Worm (Caenorhabditis elegans): Measurements from ENCODE around the gene C25G4.7.

Gene C25G4.7

ce11 chrIV:12443936-12444335 is 12.8 kb upstream of the C25G4.7 start, which contains the start of gene C25G4.2:
Gene C25G4.2, minus strand, starts transcription at chrIV:12444035.
- TF ChIP-seq mec-3 (tag; optimal IDR thresholded peaks at IDR 0.05; ENCODE audit: borderline replicate concordance), result no peak
- no peak for TF ChIP-seq ceh-34 (tag; optimal IDR thresholded peaks at IDR 0.05)
- no peak for TF ChIP-seq ceh-48 (tag; optimal IDR thresholded peaks at IDR 0.05)
- no peak for TF ChIP-seq ceh-22 (tag; optimal IDR thresholded peaks at IDR 0.05)
- no peak for TF ChIP-seq ceh-9 (tag; optimal IDR thresholded peaks at IDR 0.05)
- no peak for TF ChIP-seq pat-9 (tag; optimal IDR thresholded peaks at IDR 0.05)
- TF ChIP-seq F13H6.1 (tag; optimal IDR thresholded peaks at IDR 0.05), result no peak
- no peak for TF ChIP-seq pha-4 (tag; optimal IDR thresholded peaks at IDR 0.05)
- TF ChIP-seq syd-9 (tag; optimal IDR thresholded peaks at IDR 0.05), result no peak
- no peak for TF ChIP-seq ceh-18 (tag; optimal IDR thresholded peaks at IDR 0.05)
- TF ChIP-seq T23F11.4 (GFP tag; optimal IDR thresholded peaks at IDR 0.05), result no peak
- TF ChIP-seq pax-1 (tag; optimal IDR thresholded peaks at IDR 0.05), result no peak
- no peak for TF ChIP-seq ceh-24 (tag; optimal IDR thresholded peaks at IDR 0.05)
- TF ChIP-seq ceh-19 (GFP tag; optimal IDR thresholded peaks at IDR 0.05), result no peak

DNA sequence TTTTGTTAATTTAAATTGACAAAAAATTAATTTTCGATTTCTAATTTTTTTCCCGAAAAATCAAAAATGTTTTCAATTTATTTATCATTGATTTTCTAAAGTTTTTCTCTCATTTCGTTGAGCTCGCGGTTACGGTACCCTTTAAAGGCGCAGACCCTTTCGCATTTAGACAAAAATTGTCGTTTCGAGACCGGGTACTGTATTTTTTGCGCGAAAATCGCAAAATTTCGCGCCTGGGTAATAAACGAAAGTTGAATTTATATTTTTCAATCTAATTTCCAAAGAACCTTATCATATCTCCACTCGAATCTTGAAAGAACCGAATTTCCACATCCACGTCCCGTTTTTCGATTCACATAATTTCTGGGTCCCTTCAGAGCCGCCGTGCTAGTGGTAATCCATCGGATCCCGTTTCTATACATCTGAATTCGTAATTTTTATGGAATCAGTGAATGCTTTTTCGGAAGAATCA is 11.2 kb upstream of the C25G4.7 start, which contains the start of gene C25G4.3:
TSS of gene C25G4.3 (minus strand) at position 422 of the 472 bp plus-strand sequence.
- TF ChIP-seq elt-4 (tag; optimal IDR thresholded peaks at IDR 0.05) (no peak), hlh-13 (GFP tag; optimal IDR thresholded peaks at IDR 0.05) (no peak), lim-6 (tag; optimal IDR thresholded peaks at IDR 0.05) (no peak), pqm-1 (tag; optimal IDR thresholded peaks at IDR 0.05) (no peak), eyg-1 (tag; optimal IDR thresholded peaks at IDR 0.05) (no peak), fkh-10 (GFP tag; optimal IDR thresholded peaks at IDR 0.05) (no peak), pax-1 (tag; optimal IDR thresholded peaks at IDR 0.05) (no peak)

DNA sequence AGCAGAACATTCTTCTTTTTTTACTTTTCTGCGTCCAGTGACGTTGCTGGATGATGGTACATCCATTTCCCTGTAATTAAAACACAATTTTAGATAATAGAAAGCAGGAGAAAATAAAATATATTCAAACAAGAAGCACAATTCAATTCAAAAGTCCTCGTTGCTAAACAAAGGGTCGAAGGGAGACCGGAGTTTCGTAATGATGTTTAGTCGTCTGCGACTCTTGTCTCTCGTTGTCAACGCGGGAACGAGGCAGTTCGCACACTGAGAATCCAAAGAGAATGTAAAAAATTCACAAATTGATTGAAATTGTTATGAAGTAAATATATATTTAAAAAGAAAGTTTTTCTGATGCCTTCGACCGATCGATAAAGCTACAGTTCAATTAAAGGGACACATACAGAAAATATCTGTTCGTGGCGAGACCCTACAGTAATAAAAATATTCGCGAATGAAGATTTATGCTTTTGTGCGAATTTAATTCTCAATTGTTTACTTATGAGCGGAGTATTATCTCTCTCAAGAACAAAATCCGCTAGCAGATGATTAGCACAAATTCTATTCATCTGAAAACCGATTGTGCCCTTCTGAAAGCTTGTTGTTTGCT is 5.4 kb upstream of the C25G4.7 start, which contains the start of gene dpy-26:
TSS of gene dpy-26 (minus strand) at position 111 of the 607 bp plus-strand sequence.
- TF ChIP-seq ceh-31 (tag; optimal IDR thresholded peaks at IDR 0.05) (no peak), sox-2 (GFP tag; IDR thresholded peaks at IDR 0.05) (no peak), nhr-232 (tag; optimal IDR thresholded peaks at IDR 0.05) (no peak), nfya-1 (tag; optimal IDR thresholded peaks at IDR 0.05) (peak; percentile 27), unc-42 (tag; optimal IDR thresholded peaks at IDR 0.05) (peak; percentile 55), hlh-13 (GFP tag; optimal IDR thresholded peaks at IDR 0.05) (no peak), ceh-14 (tag; optimal IDR thresholded peaks at IDR 0.05) (no peak)

DNA sequence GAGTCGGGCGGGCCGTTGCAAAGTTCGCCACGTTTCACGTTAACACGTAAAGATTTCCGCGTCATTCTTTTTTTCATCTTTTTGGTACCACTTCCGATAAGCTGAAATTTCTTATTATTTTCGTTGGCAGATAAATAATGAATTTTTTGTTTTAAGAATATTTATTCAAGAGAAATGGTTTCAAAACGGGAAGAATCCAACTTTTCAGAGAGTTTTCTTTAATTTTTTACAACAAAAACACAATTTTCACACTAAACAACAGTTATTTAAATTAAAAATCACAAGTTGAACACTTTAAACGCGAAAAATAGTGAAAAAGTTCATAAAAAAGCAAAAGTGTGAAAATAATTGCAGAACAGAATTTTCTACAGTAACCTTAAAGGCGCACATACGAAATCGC is 2.6 kb upstream of the C25G4.7 start, which contains the start of gene spe-44:
TSS of gene spe-44 (minus strand) at position 101 of the 400 bp plus-strand sequence.
- TF ChIP-seq K02D7.2 (tag; optimal IDR thresholded peaks at IDR 0.05), result no peak
- no peak for TF ChIP-seq ceh-9 (tag; optimal IDR thresholded peaks at IDR 0.05)
- TF ChIP-seq fkh-10 (GFP tag; optimal IDR thresholded peaks at IDR 0.05), result no peak
- TF ChIP-seq zip-5 (tag; optimal IDR thresholded peaks at IDR 0.05), result no peak
- no peak for TF ChIP-seq che-1 (tag; optimal IDR thresholded peaks at IDR 0.05)
- no peak for TF ChIP-seq fkh-6 (tag; optimal IDR thresholded peaks at IDR 0.05)
- TF ChIP-seq nhr-232 (tag; optimal IDR thresholded peaks at IDR 0.05), result no peak
- TF ChIP-seq nfya-1 (tag; optimal IDR thresholded peaks at IDR 0.05), result no peak
- TF ChIP-seq ets-4 (tag; optimal IDR thresholded peaks at IDR 0.05), result no peak
- no peak for TF ChIP-seq syd-9 (tag; optimal IDR thresholded peaks at IDR 0.05)
- TF ChIP-seq tbx-2 (tag; optimal IDR thresholded peaks at IDR 0.05), result no peak
- TF ChIP-seq ceh-14 (tag; optimal IDR thresholded peaks at IDR 0.05), result no peak
- TF ChIP-seq sox-2 (GFP tag; IDR thresholded peaks at IDR 0.05), result no peak
- TF ChIP-seq ceh-19 (GFP tag; optimal IDR thresholded peaks at IDR 0.05), result no peak
- TF ChIP-seq ceh-45 (GFP tag; IDR thresholded peaks at IDR 0.05), result no peak

DNA sequence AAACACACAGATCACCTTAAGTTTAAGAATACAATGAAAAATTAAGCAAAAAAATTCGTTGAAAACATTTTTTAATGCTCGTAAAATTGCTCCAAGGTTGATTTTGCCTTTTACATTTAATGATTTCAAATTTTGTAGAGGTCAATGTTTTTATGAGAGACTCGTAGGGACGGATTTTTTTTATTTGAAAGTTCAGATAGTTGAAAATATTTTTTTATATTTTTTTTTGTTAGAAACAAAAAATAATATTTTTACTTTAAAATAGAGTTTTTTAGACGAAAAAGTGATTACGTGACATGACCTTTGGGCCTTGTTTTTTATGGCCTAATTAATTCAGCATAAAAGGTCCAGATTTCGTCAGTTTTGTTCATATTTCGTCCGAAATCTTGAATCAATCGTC is 2.0 kb upstream of the C25G4.7 start, which contains the start of gene smz-1:
TSS of gene smz-1 (plus strand) at position 301 of the 400 bp plus-strand sequence.
- TF ChIP-seq pag-3 (tag; optimal IDR thresholded peaks at IDR 0.05; ENCODE audit: borderline replicate concordance), result no peak
- TF ChIP-seq pax-1 (tag; optimal IDR thresholded peaks at IDR 0.05), result no peak
- no peak for TF ChIP-seq tbx-2 (tag; optimal IDR thresholded peaks at IDR 0.05)
- no peak for TF ChIP-seq dmd-4 (tag; optimal IDR thresholded peaks at IDR 0.05; ENCODE audit: borderline replicate concordance)
- TF ChIP-seq elt-4 (tag; optimal IDR thresholded peaks at IDR 0.05), result no peak
- TF ChIP-seq odd-2 (tag; optimal IDR thresholded peaks at IDR 0.05), result no peak
- TF ChIP-seq sdc-2 (tag; optimal IDR thresholded peaks at IDR 0.05), result no peak
- TF ChIP-seq unc-55 (GFP tag; optimal IDR thresholded peaks at IDR 0.05), result no peak
- TF ChIP-seq hlh-8 (tag; optimal IDR thresholded peaks at IDR 0.05), result no peak
- no peak for TF ChIP-seq dve-1 (tag; optimal IDR thresholded peaks at IDR 0.05)
